Fruit fly (Drosophila melanogaster): ENCODE results near the gene qua.

qua gene

dm6 chr2L:17480943-17481580 lies 15.9 kb downstream of the qua start, which contains the start of the genes fws and Lamtor3 (continued):
- TF ChIP-seq CG6854 (GFP tag; optimal IDR thresholded peaks at IDR 0.05), result peak; percentile 96
- TF ChIP-seq CG15336 (GFP tag; IDR thresholded peaks at IDR 0.05), result peak; percentile 99
- TF ChIP-seq CG8119 (GFP tag; IDR thresholded peaks at IDR 0.05), result peak; percentile 99
- TF ChIP-seq Blimp-1 (GFP tag; optimal IDR thresholded peaks at IDR 0.05), result peak; percentile 94
- peak; percentile 97 for TF ChIP-seq CG31627 (GFP tag; optimal IDR thresholded peaks at IDR 0.05)
- TF ChIP-seq Hr39 (GFP tag; optimal IDR thresholded peaks at IDR 0.05), result peak; percentile 96
- TF ChIP-seq svp (GFP tag), result peak; percentile 97
- peak; percentile 98 for TF ChIP-seq Hr4 (GFP tag; optimal IDR thresholded peaks at IDR 0.05)
- TF ChIP-seq cyc (GFP tag; optimal IDR thresholded peaks at IDR 0.05), result peak; percentile 96
- TF ChIP-seq CG10631 (GFP tag; optimal IDR thresholded peaks at IDR 0.05), result peak; percentile 100
- peak; percentile 99 for TF ChIP-seq achi (GFP tag; optimal IDR thresholded peaks at IDR 0.05)
- TF ChIP-seq acj6 (GFP tag; optimal IDR thresholded peaks at IDR 0.05), result peak; percentile 99
- peak; percentile 99 for TF ChIP-seq CG6276 (GFP tag; optimal IDR thresholded peaks at IDR 0.05)
- peak; percentile 99 for TF ChIP-seq CG11294 (GFP tag; IDR thresholded peaks at IDR 0.05)
- TF ChIP-seq CG1621 (tag; optimal IDR thresholded peaks at IDR 0.05), result peak; percentile 97
- TF ChIP-seq fkh (GFP tag; optimal IDR thresholded peaks at IDR 0.05), result peak; percentile 95
- TF ChIP-seq CG6792 (GFP tag; optimal IDR thresholded peaks at IDR 0.05), result peak; percentile 98
- TF ChIP-seq Eip93F (GFP tag; optimal IDR thresholded peaks at IDR 0.05), result peak; percentile 89
- TF ChIP-seq CG10669 (GFP tag; optimal IDR thresholded peaks at IDR 0.05), result peak; percentile 99
- TF ChIP-seq vri (GFP tag; optimal IDR thresholded peaks at IDR 0.05), result peak; percentile 95
- TF ChIP-seq CG3032 (tag; optimal IDR thresholded peaks at IDR 0.05), result peak; percentile 99
- TF ChIP-seq CG11902 (GFP tag; optimal IDR thresholded peaks at IDR 0.05), result peak; percentile 98
- peak; percentile 94 for TF ChIP-seq CG9139 (GFP tag; optimal IDR thresholded peaks at IDR 0.05)
- peak; percentile 99 for TF ChIP-seq Lpt (GFP tag; optimal IDR thresholded peaks at IDR 0.05)
- peak; percentile 99 for TF ChIP-seq CG3919 (GFP tag; optimal IDR thresholded peaks at IDR 0.05)
- TF ChIP-seq topi (GFP tag; optimal IDR thresholded peaks at IDR 0.05), result peak; percentile 98
- TF ChIP-seq eg (GFP tag; IDR thresholded peaks at IDR 0.05), result peak; percentile 100
- TF ChIP-seq CG4318 (GFP tag; optimal IDR thresholded peaks at IDR 0.05), result peak; percentile 99
- peak; percentile 87 to 93 for TF ChIP-seq ss (GFP tag; optimal IDR thresholded peaks at IDR 0.05)
- peak; percentile 99 for TF ChIP-seq esn (GFP tag; optimal IDR thresholded peaks at IDR 0.05)
- peak; percentile 99 for TF ChIP-seq Gug (GFP tag; IDR thresholded peaks at IDR 0.05)
- peak; percentile 99 for TF ChIP-seq CG8632 (GFP tag; optimal IDR thresholded peaks at IDR 0.05)
- peak; percentile 98 for TF ChIP-seq CG7368 (GFP tag; optimal IDR thresholded peaks at IDR 0.05)

dm6 chr2L:17477710-17478109 lies 19.3 kb downstream of the qua start, which contains the start of gene cass:
TSS of gene cass (minus strand) at chr2L:17477888.
- TF ChIP-seq pdm3 (GFP tag; optimal IDR thresholded peaks at IDR 0.05), result no peak
- no peak for TF ChIP-seq Ets96B (tag; optimal IDR thresholded peaks at IDR 0.05)
- TF ChIP-seq esn (GFP tag; optimal IDR thresholded peaks at IDR 0.05), result peak; percentile 36
- TF ChIP-seq dsx (GFP tag; optimal IDR thresholded peaks at IDR 0.05; ENCODE audit: poor library complexity, severe bottlenecking), result peak; percentile 10
- no peak for TF ChIP-seq Sox102F (GFP tag; optimal IDR thresholded peaks at IDR 0.05)
- no peak for TF ChIP-seq CG4318 (GFP tag; optimal IDR thresholded peaks at IDR 0.05)
- no peak for TF ChIP-seq CG11294 (GFP tag; IDR thresholded peaks at IDR 0.05)
- no peak for TF ChIP-seq Met (GFP tag; optimal IDR thresholded peaks at IDR 0.05)
- TF ChIP-seq CG6792 (GFP tag; optimal IDR thresholded peaks at IDR 0.05), result no peak
- TF ChIP-seq CG31627 (GFP tag; optimal IDR thresholded peaks at IDR 0.05), result no peak
- TF ChIP-seq svp (GFP tag), result peak; percentile 19
- no peak for TF ChIP-seq dac (GFP tag; optimal IDR thresholded peaks at IDR 0.05)
- peak; percentile 74 for TF ChIP-seq Eip78C (GFP tag)
- peak; percentile 2 for TF ChIP-seq Sox14 (GFP tag; optimal IDR thresholded peaks at IDR 0.05)

Data from whole organism, prepupa.